Worm (Caenorhabditis elegans): ENCODE results near the gene picd-1.

picd-1 gene

DNA sequence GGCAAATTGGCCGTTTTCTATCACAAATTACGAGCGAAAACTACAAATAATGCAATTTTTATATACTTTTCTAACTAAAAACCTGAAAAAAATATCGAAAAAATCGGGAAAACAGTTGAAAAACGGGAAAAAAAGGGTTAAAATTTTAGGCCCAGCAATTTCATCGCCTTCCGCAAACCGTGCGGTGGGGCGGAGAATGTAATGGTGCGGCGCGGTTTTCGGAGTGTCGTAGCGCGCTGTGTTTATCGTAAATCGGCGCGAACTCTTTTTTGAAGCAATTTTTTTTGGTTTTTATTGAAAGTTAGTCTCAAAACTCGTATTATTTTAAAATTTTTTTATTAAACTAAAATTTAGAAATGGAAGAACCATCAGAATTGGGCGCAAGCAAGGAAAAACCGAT lies at the start of gene picd-1:
TSS of gene picd-1 (plus strand) at position 352 of the 400 bp plus-strand sequence.
- peak; percentile 9 for TF ChIP-seq F49E8.2 (tag; optimal IDR thresholded peaks at IDR 0.05; ENCODE audit: insufficient read depth)
- TF ChIP-seq ceh-27 (GFP tag; optimal IDR thresholded peaks at IDR 0.05), result peak; percentile 24
- no peak for TF ChIP-seq lir-1 (GFP tag; conservative IDR thresholded peaks at IDR 0.05)
- TF ChIP-seq him-1 (tag; optimal IDR thresholded peaks at IDR 0.05), result no peak
- peak; percentile 51 for TF ChIP-seq lin-54 (GFP tag; optimal IDR thresholded peaks at IDR 0.05)
- TF ChIP-seq Y53G8AR.9 (GFP tag; conservative IDR thresholded peaks at IDR 0.05), result no peak
- TF ChIP-seq hmg-1.2 (GFP tag; IDR thresholded peaks at IDR 0.05), result peak; percentile 21; the same call in 1 of the 2 replicates
- TF ChIP-seq attf-3 (GFP tag; conservative IDR thresholded peaks at IDR 0.05), result peak; percentile 99
- no peak for TF ChIP-seq hmg-20 (GFP tag; IDR thresholded peaks at IDR 0.05)
- peak; percentile 45 for TF ChIP-seq dpl-1 (GFP tag; optimal IDR thresholded peaks at IDR 0.05)
- TF ChIP-seq F23B12.7 (tag; optimal IDR thresholded peaks at IDR 0.05; ENCODE audit: insufficient read depth), result peak; percentile 59
- TF ChIP-seq lsl-1 (GFP tag; optimal IDR thresholded peaks at IDR 0.05), result peak; percentile 3
- no peak for TF ChIP-seq bed-1 (GFP tag; IDR thresholded peaks at IDR 0.05)
- TF ChIP-seq nfyb-1 (GFP tag; IDR thresholded peaks at IDR 0.05), result 0 out of 2 replicates have a peak, but pooled peaks have one; percentile 46
- peak; percentile 65 for TF ChIP-seq mcd-1 (GFP tag; IDR thresholded peaks at IDR 0.05)
- peak; percentile 68 for TF ChIP-seq efl-1 (GFP tag; optimal IDR thresholded peaks at IDR 0.05)
- peak; percentile 29 for TF ChIP-seq K12H6.12 (tag; optimal IDR thresholded peaks at IDR 0.05)
- TF ChIP-seq tbp1 (GFP tag; optimal IDR thresholded peaks at IDR 0.05), result peak; percentile 24
- TF ChIP-seq D2030.7 (GFP tag; IDR thresholded peaks at IDR 0.05), result peak; percentile 69
- TF ChIP-seq snpc-4 (GFP tag; optimal IDR thresholded peaks at IDR 0.05), result no peak
- peak in 2 of 4 experiments; percentile 54 to 71 for TF ChIP-seq snpc-4 (tag; optimal IDR thresholded peaks at IDR 0.05)
- peak; percentile 63 for TF ChIP-seq snpc-1.3 (tag; optimal IDR thresholded peaks at IDR 0.05; ENCODE audit: insufficient read depth)
- TF ChIP-seq C06A6.2 (GFP tag; conservative IDR thresholded peaks at IDR 0.05), result no peak
- TF ChIP-seq F33H1.4 (GFP tag; IDR thresholded peaks at IDR 0.05), result peak; percentile 24; the same call in 1 of the 2 replicates
- TF ChIP-seq snpc-3.4 (tag; optimal IDR thresholded peaks at IDR 0.05), result peak; percentile 40
- no peak for TF ChIP-seq F37B4.10 (GFP tag; IDR thresholded peaks at IDR 0.05)
- TF ChIP-seq rcor-1 (GFP tag; IDR thresholded peaks at IDR 0.05), result peak; percentile 28; the same call in 1 of the 2 replicates
- TF ChIP-seq lin-35 (GFP tag; optimal IDR thresholded peaks at IDR 0.05), result peak in 1 of 3 experiments; percentile 36
- TF ChIP-seq sdz-38 (tag; optimal IDR thresholded peaks at IDR 0.05), result no peak
- peak; percentile 65 for TF ChIP-seq attf-5 (GFP tag; optimal IDR thresholded peaks at IDR 0.05)
- TF ChIP-seq let-526 (GFP tag; IDR thresholded peaks at IDR 0.05), result no peak
- no peak for TF ChIP-seq lin-40 (tag; optimal IDR thresholded peaks at IDR 0.05)
- TF ChIP-seq madf-6 (GFP tag; IDR thresholded peaks at IDR 0.05), result peak; percentile 22; the same call in 1 of the 2 replicates
- no peak for TF ChIP-seq ztf-6 (GFP tag; IDR thresholded peaks at IDR 0.05)

DNA sequence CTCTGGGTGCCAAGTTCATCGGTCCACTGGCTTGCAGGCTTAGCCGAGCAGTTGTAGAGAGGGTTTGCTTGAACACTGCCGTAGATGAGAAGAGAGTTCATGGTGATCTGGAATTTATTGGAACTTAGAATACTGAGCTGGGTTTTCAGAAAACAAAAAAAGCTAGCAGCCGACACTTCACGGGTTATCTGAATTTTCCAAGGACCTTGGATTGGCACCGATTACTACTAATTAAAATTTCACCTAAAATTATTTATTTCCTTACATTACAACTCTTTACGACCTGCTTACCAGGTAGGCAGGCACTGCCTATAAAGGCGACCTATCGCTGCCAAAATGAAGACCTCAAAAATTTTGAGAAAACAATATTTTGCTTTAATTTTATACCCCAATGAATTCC lies 48.7 kb upstream of the picd-1 start, which contains the start of gene srt-52:
TSS of gene srt-52 (minus strand) at position 101 of the 400 bp plus-strand sequence.
- no peak for TF ChIP-seq F10E7.11 (tag; optimal IDR thresholded peaks at IDR 0.05)
- no peak for TF ChIP-seq mes-4 (tag; optimal IDR thresholded peaks at IDR 0.05)
- TF ChIP-seq K11D2.4 (GFP tag; IDR thresholded peaks at IDR 0.05), result no peak
- TF ChIP-seq madf-3 (GFP tag; IDR thresholded peaks at IDR 0.05), result no peak
- no peak for TF ChIP-seq C17E4.6 (GFP tag; IDR thresholded peaks at IDR 0.05)
- no peak for TF ChIP-seq lsl-1 (GFP tag; optimal IDR thresholded peaks at IDR 0.05)
- TF ChIP-seq egl-18 (GFP tag; IDR thresholded peaks at IDR 0.05), result no peak
- no peak for TF ChIP-seq Y53G8AR.9 (GFP tag; conservative IDR thresholded peaks at IDR 0.05)
- no peak for TF ChIP-seq lin-40 (tag; optimal IDR thresholded peaks at IDR 0.05)
- TF ChIP-seq madf-8 (GFP tag; conservative IDR thresholded peaks at IDR 0.05), result no peak
- no peak for TF ChIP-seq Y67H2A.10 (GFP tag; conservative IDR thresholded peaks at IDR 0.05)
- TF ChIP-seq athp-1 (tag; optimal IDR thresholded peaks at IDR 0.05), result no peak
- no peak for TF ChIP-seq ekl-4 (GFP tag; IDR thresholded peaks at IDR 0.05)
- TF ChIP-seq madf-10 (tag; optimal IDR thresholded peaks at IDR 0.05), result no peak
- TF ChIP-seq rcor-1 (GFP tag; IDR thresholded peaks at IDR 0.05), result no peak
- no peak for TF ChIP-seq F23B12.7 (tag; optimal IDR thresholded peaks at IDR 0.05; ENCODE audit: insufficient read depth)
- no peak for TF ChIP-seq let-526 (GFP tag; IDR thresholded peaks at IDR 0.05)
- TF ChIP-seq lir-1 (GFP tag; conservative IDR thresholded peaks at IDR 0.05), result no peak
- no peak for TF ChIP-seq ztf-6 (GFP tag; IDR thresholded peaks at IDR 0.05)
- no peak for TF ChIP-seq pbrm-1 (GFP tag; IDR thresholded peaks at IDR 0.05)
